Worm (Caenorhabditis elegans) whole organism, L3 larva: ENCODE measurements around the gene Y24D9B.1.
A peak's percentile ranks its signal among the peaks of the same experiment; 100 is the strongest.

Experiments used
- R02D3.7 ChIP-seq: fragments of 150-350 bp; optimal IDR thresholded peaks from 2 replicates; lab custom pipeline; 2014; ENCODE audit warnings: missing biosample characterization, missing genetic modification characterization
- ZK546.5 ChIP-seq: sonication (generic microtip); optimal IDR thresholded peaks from 2 replicates; lab custom pipeline; 2017; ENCODE audit warnings: missing biosample characterization, missing genetic modification characterization
- aly-2 ChIP-seq: fragments of 150-350 bp; optimal IDR thresholded peaks from 2 replicates; lab custom pipeline; 2014; ENCODE audit warnings: missing biosample characterization, missing genetic modification characterization
- ceh-28 ChIP-seq: fragments of 150-350 bp; optimal IDR thresholded peaks from 2 replicates; lab custom pipeline; 2014; ENCODE audit warnings: missing biosample characterization, missing genetic modification reagents, missing genetic modification characterization
- daf-12 ChIP-seq: fragments of 150-350 bp; optimal IDR thresholded peaks from 2 replicates; lab custom pipeline; 2014; ENCODE audit warnings: missing biosample characterization, missing genetic modification reagents, missing genetic modification characterization
- egl-5 ChIP-seq: fragments of 150-350 bp; optimal IDR thresholded peaks from 2 replicates; lab custom pipeline; 2017; ENCODE audit warnings: missing biosample characterization, missing genetic modification reagents, missing genetic modification characterization, inconsistent platforms
- hmg-11 ChIP-seq: sonication (generic microtip); optimal IDR thresholded peaks from 2 replicates; lab custom pipeline; 2016; ENCODE audit warnings: missing genetic modification characterization, missing compliant biosample characterization
- lin-15B ChIP-seq: fragments of 150-350 bp; optimal IDR thresholded peaks from 2 replicates; lab custom pipeline; 2014; ENCODE audit warnings: missing biosample characterization, missing genetic modification characterization
- mdl-1 ChIP-seq: fragments of 150-350 bp; optimal IDR thresholded peaks from 2 replicates; lab custom pipeline; 2014; ENCODE audit warnings: missing biosample characterization, missing genetic modification characterization
- nhr-23 ChIP-seq: fragments of 150-350 bp; optimal IDR thresholded peaks from 2 replicates; lab custom pipeline; 2014; ENCODE audit warnings: missing biosample characterization, missing genetic modification reagents, missing genetic modification characterization
- nhr-237 ChIP-seq: fragments of 150-350 bp; optimal IDR thresholded peaks from 2 replicates; lab custom pipeline; 2014; ENCODE audit warnings: missing biosample characterization, missing genetic modification characterization
- nhr-25 ChIP-seq: sonication (generic microtip); optimal IDR thresholded peaks from 2 replicates; lab custom pipeline; 2017; ENCODE audit warnings: missing biosample characterization, missing genetic modification characterization
- nhr-28 ChIP-seq: fragments of 150-350 bp; optimal IDR thresholded peaks from 2 replicates; lab custom pipeline; 2014; ENCODE audit warnings: missing biosample characterization, missing genetic modification characterization
- skn-1 ChIP-seq: fragments of 150-350 bp; optimal IDR thresholded peaks from 2 replicates; lab custom pipeline; 2014; ENCODE audit warnings: missing biosample characterization, missing genetic modification characterization
- unc-39 ChIP-seq: sonication (generic microtip); optimal IDR thresholded peaks from 4 replicates; lab custom pipeline; 2017; ENCODE audit warnings: missing biosample characterization, missing genetic modification characterization
- zag-1 ChIP-seq: fragments of 150-350 bp; optimal IDR thresholded peaks from 2 replicates; lab custom pipeline; 2014; ENCODE audit warnings: missing biosample characterization, missing genetic modification characterization
- ztf-11 ChIP-seq: fragments of 150-350 bp; optimal IDR thresholded peaks from 2 replicates; lab custom pipeline; 2014; ENCODE audit warnings: missing biosample characterization, missing genetic modification characterization

The Y24D9B.1 gene

DNA sequence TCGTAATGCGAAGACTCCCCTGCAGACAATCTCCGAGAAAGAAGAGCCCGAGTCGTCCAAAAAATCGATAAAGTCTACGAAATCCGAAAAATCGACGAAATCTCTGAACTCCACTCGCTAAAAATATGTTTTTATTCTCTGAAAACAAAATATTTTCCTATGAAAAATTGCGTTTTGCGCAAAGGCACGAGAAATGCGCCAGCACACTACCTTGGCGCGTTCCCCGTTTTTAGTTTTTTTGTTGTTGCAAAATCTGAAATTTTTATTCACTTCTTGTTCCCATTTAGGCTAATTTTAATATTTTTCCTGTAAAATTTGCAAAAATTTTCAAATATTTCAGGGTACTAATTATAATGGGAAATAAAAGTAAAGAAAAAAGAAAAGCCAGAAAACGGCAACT, 43.3 kb downstream of the Y24D9B.1 start, which contains the start of gene F55F10.1:
Gene F55F10.1 (plus strand): TSS at position 341 of the 400 bp plus-strand sequence.
- TF ChIP-seq nhr-23 (tag; lab: Kevin White, UChicago): peak; percentile 68
- no peak for TF ChIP-seq mdl-1 (tag; lab: Kevin White, UChicago)
- TF ChIP-seq hmg-11 (tag; lab: Kevin White, UChicago): peak; percentile 63
- TF ChIP-seq aly-2 (tag; lab: Kevin White, UChicago): no peak
- TF ChIP-seq R02D3.7 (tag; lab: Kevin White, UChicago): peak; percentile 10
- peak; percentile 71 for TF ChIP-seq lin-15B (tag; lab: Kevin White, UChicago)
- no peak for TF ChIP-seq nhr-28 (tag; lab: Kevin White, UChicago)
- no peak for TF ChIP-seq unc-39 (tag; lab: Kevin White, UChicago)
- peak; percentile 47 for TF ChIP-seq egl-5
- peak; percentile 25 for TF ChIP-seq nhr-25
- TF ChIP-seq, all 47 proteins: peak for 6

DNA sequence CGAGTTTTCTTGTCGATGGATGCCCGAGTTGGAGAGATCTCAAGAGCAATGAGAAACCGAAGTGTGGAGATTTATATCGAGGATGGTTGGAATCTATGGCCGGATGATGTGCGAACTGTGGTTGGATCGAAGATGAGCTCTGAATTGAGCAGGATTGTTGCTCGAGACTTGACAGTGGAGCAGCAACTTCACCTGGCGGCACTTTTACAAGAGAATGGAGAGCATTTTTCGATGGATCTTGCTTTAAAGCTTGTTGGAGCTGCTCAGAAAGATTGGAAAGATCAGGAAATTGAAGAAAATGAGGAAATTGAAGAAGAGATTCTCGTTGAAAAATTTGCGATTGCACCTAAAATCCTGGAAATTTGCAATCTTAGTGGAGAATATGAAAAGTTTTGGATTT, 52.0 kb downstream of the Y24D9B.1 start:
- TF ChIP-seq zag-1 (tag; lab: Kevin White, UChicago): no peak
- no peak for TF ChIP-seq ZK546.5 (tag; lab: Kevin White, UChicago)
- TF ChIP-seq ceh-28: no peak
- TF ChIP-seq skn-1 (tag; lab: Kevin White, UChicago): no peak
- TF ChIP-seq hmg-11 (tag; lab: Kevin White, UChicago): no peak
- no peak for TF ChIP-seq ztf-11 (tag; lab: Kevin White, UChicago)
- TF ChIP-seq nhr-237: no peak
- TF ChIP-seq daf-12 (tag; lab: Kevin White, UChicago): no peak
- TF ChIP-seq, all 47 proteins: peak for 0
